Fruit fly (Drosophila melanogaster) whole organism, embryonic: ENCODE measurements around the gene Hsp22.

Experiments used
- Atf6 ChIP-seq: fragments of 200-800 bp; sonication (Bioruptor generic); IDR thresholded peaks from 2 replicates; pipeline ENCODE4 v1.3.6; 2022; ENCODE audit warnings: missing biosample characterization, missing genetic modification characterization
- CG10543 ChIP-seq: fragments of 200-800 bp; sonication (Bioruptor generic); optimal IDR thresholded peaks from 3 replicates; lab custom pipeline; 2017; ENCODE audit warnings: missing biosample characterization, mild to moderate bottlenecking, missing genetic modification characterization, moderate library complexity
- CG12769 ChIP-seq: fragments of 200-800 bp; sonication (Bioruptor generic); optimal IDR thresholded peaks from 2 replicates; lab custom pipeline; 2019; ENCODE audit warnings: missing biosample characterization, mild to moderate bottlenecking, missing genetic modification characterization, moderate library complexity
- CG13123 ChIP-seq: fragments of 200-800 bp; sonication (Bioruptor generic); optimal IDR thresholded peaks from 2 replicates; lab custom pipeline; 2016; ENCODE audit warnings: missing biosample characterization, missing genetic modification characterization
- CG15011 ChIP-seq: fragments of 200-800 bp; sonication (Bioruptor generic); optimal IDR thresholded peaks from 3 replicates; lab custom pipeline; 2018; ENCODE audit warnings: missing biosample characterization, mild to moderate bottlenecking, missing genetic modification characterization
- CG16779 ChIP-seq: fragments of 200-800 bp; sonication (Bioruptor generic); IDR thresholded peaks from 2 replicates; pipeline ENCODE4 v1.3.6; 2022; ENCODE audit warnings: missing biosample characterization, missing genetic modification characterization
- CG17912 ChIP-seq: fragments of 200-800 bp; sonication (Bioruptor generic); optimal IDR thresholded peaks from 2 replicates; lab custom pipeline; 2018; ENCODE audit warnings: missing biosample characterization, mild to moderate bottlenecking, missing genetic modification characterization
- CG1832 ChIP-seq: fragments of 200-800 bp; sonication (Bioruptor generic); optimal IDR thresholded peaks from 2 replicates; lab custom pipeline; 2017; ENCODE audit warnings: missing biosample characterization, mild to moderate bottlenecking, missing genetic modification characterization, inconsistent platforms
- CG2202 ChIP-seq: fragments of 200-800 bp; sonication (Bioruptor generic); optimal IDR thresholded peaks from 2 replicates; lab custom pipeline; 2018; ENCODE audit warnings: missing biosample characterization, mild to moderate bottlenecking, missing genetic modification characterization
- CG32532 ChIP-seq: fragments of 200-800 bp; sonication (Bioruptor generic); IDR thresholded peaks from 2 replicates; pipeline ENCODE4 v1.3.6; 2022; ENCODE audit warnings: missing biosample characterization, missing genetic modification characterization
- CG3281 ChIP-seq: fragments of 200-800 bp; sonication (Bioruptor generic); optimal IDR thresholded peaks from 3 replicates; lab custom pipeline; 2017; ENCODE audit warnings: missing biosample characterization, mild to moderate bottlenecking, missing genetic modification characterization
- CG34224 ChIP-seq: fragments of 200-800 bp; sonication (Bioruptor generic); IDR thresholded peaks from 3 replicates; pipeline ENCODE4 v1.3.6; 2022; ENCODE audit warnings: missing biosample characterization, missing genetic modification characterization; ENCODE audit not compliant: partially characterized antibody
- CG6175 ChIP-seq: fragments of 200-800 bp; sonication (Bioruptor generic); IDR thresholded peaks from 3 replicates; pipeline ENCODE4 v1.3.6; 2022; ENCODE audit warnings: missing biosample characterization, missing genetic modification characterization
- CG6683 ChIP-seq: fragments of 200-800 bp; sonication (Bioruptor generic); optimal IDR thresholded peaks from 2 replicates; lab custom pipeline; 2017; ENCODE audit warnings: missing biosample characterization, mild to moderate bottlenecking, missing genetic modification characterization, missing genetic modification reagents
- CG6854 ChIP-seq: fragments of 200-800 bp; sonication (Bioruptor generic); optimal IDR thresholded peaks from 3 replicates; lab custom pipeline; 2017; ENCODE audit warnings: missing biosample characterization, mild to moderate bottlenecking, missing genetic modification characterization
- CG8290 ChIP-seq, 3 experiments: fragments of 200-800 bp; sonication (Bioruptor generic); optimal IDR thresholded peaks; 2 replicates each; lab custom pipeline; 2016 to 2019; ENCODE audit warnings: missing biosample characterization in 3 of 3, missing genetic modification characterization in 3 of 3, mild to moderate bottlenecking in 2 of 3, moderate library complexity in 1 of 3
- CG9437 ChIP-seq: fragments of 200-800 bp; sonication (Bioruptor generic); optimal IDR thresholded peaks from 2 replicates; lab custom pipeline; 2018; ENCODE audit warnings: missing biosample characterization, mild to moderate bottlenecking, missing genetic modification characterization
- CG9932 ChIP-seq: fragments of 200-800 bp; sonication (Bioruptor generic); IDR thresholded peaks from 2 replicates; pipeline ENCODE4 v1.3.6; 2022; ENCODE audit warnings: missing biosample characterization, missing genetic modification characterization
- CoRest ChIP-seq: fragments of 200-800 bp; sonication (Bioruptor generic); optimal IDR thresholded peaks from 3 replicates; lab custom pipeline; 2018; ENCODE audit warnings: missing biosample characterization, mild to moderate bottlenecking, missing genetic modification characterization, moderate library complexity
- Ets97D ChIP-seq: fragments of 200-800 bp; sonication (Bioruptor generic); optimal IDR thresholded peaks from 3 replicates; lab custom pipeline; 2016; ENCODE audit warnings: missing biosample characterization, missing genetic modification characterization
- HLH4C ChIP-seq: fragments of 200-800 bp; sonication (Bioruptor generic); IDR thresholded peaks from 3 replicates; pipeline ENCODE4 v1.3.6; 2022; ENCODE audit warnings: missing biosample characterization, missing genetic modification characterization; ENCODE audit not compliant: partially characterized antibody
- Hr51 ChIP-seq, 2 experiments: fragments of 200-800 bp; sonication (Bioruptor generic); optimal IDR thresholded peaks; 2 replicates in 1 of 2; 3 replicates in 1 of 2; lab custom pipeline; 2016 to 2018; ENCODE audit warnings: missing biosample characterization in 2 of 2, missing genetic modification characterization in 2 of 2, mild to moderate bottlenecking in 1 of 2, moderate library complexity in 1 of 2
- NC2α ChIP-seq: fragments of 200-800 bp; sonication (Bioruptor generic); optimal IDR thresholded peaks from 2 replicates; lab custom pipeline; 2016; ENCODE audit warnings: missing biosample characterization, missing genetic modification characterization
- Neu2 ChIP-seq: fragments of 200-800 bp; sonication (Bioruptor generic); optimal IDR thresholded peaks from 3 replicates; lab custom pipeline; 2016; ENCODE audit warnings: missing biosample characterization, missing genetic modification characterization, borderline replicate concordance
- Ptx1 ChIP-seq: fragments of 200-800 bp; sonication (Bioruptor generic); IDR thresholded peaks from 2 replicates; pipeline ENCODE4 v1.3.6; 2022; ENCODE audit warnings: missing biosample characterization, missing genetic modification characterization
- Side ChIP-seq: fragments of 200-800 bp; sonication (Bioruptor generic); optimal IDR thresholded peaks from 2 replicates; lab custom pipeline; 2016; ENCODE audit warnings: missing biosample characterization, missing genetic modification characterization
- Stat92E ChIP-seq, 3 experiments: fragments of >200 bp in 2 of 3; fragments of 200-800 bp in 1 of 3; sonication (Bioruptor generic) in 1 of 3; optimal IDR thresholded peaks; 2 replicates each; lab custom pipeline; 2017 to 2019; ENCODE audit warnings: missing biosample characterization in 3 of 3, missing genetic modification characterization in 3 of 3, mild to moderate bottlenecking in 1 of 3, moderate library complexity in 1 of 3
- Trl ChIP-seq, 3 experiments: fragments of >200 bp in 2 of 3; fragments of 200-800 bp in 1 of 3; sonication (Bioruptor generic) in 1 of 3; optimal IDR thresholded peaks; 2 replicates in 1 of 3; 3 replicates in 2 of 3; lab custom pipeline; 2016 to 2017; ENCODE audit warnings: missing biosample characterization in 1 of 3, missing genetic modification characterization in 1 of 3
- bbx ChIP-seq: fragments of 200-800 bp; sonication (Bioruptor generic); IDR thresholded peaks from 2 replicates; pipeline ENCODE4 v1.3.6; 2022; ENCODE audit warnings: missing biosample characterization, missing genetic modification characterization; ENCODE audit not compliant: partially characterized antibody
- chinmo ChIP-seq: fragments of 200-800 bp; sonication (Bioruptor generic); IDR thresholded peaks from 4 replicates; pipeline ENCODE4 v1.3.6; 2022; ENCODE audit warnings: missing biosample characterization, missing genetic modification characterization; ENCODE audit not compliant: partially characterized antibody
- cwo ChIP-seq: fragments of 200-800 bp; sonication (Bioruptor generic); optimal IDR thresholded peaks from 3 replicates; lab custom pipeline; 2017; ENCODE audit warnings: missing biosample characterization, missing genetic modification characterization, mild to moderate bottlenecking, moderate library complexity, missing genetic modification reagents
- dysf ChIP-seq: fragments of 200-800 bp; sonication (Bioruptor generic); IDR thresholded peaks from 3 replicates; pipeline ENCODE4 v1.3.6; 2022; ENCODE audit warnings: missing biosample characterization, missing genetic modification characterization
- fru ChIP-seq: fragments of >200 bp; optimal IDR thresholded peaks from 2 replicates; lab custom pipeline; 2017
- gsb ChIP-seq: fragments of 200-800 bp; sonication (Bioruptor generic); IDR thresholded peaks from 2 replicates; pipeline ENCODE4 v1.3.6; 2022; ENCODE audit warnings: missing biosample characterization, missing genetic modification characterization
- kah ChIP-seq: fragments of 200-800 bp; sonication (Bioruptor generic); optimal IDR thresholded peaks from 2 replicates; lab custom pipeline; 2018; ENCODE audit warnings: missing biosample characterization, mild to moderate bottlenecking, missing genetic modification characterization
- klu ChIP-seq: fragments of 200-800 bp; sonication (Bioruptor generic); IDR thresholded peaks from 2 replicates; pipeline ENCODE4 v1.3.6; 2022; ENCODE audit warnings: missing biosample characterization, missing genetic modification characterization
- lilli ChIP-seq: fragments of 200-800 bp; sonication (Bioruptor generic); optimal IDR thresholded peaks from 3 replicates; lab custom pipeline; 2016; ENCODE audit warnings: missing biosample characterization, missing genetic modification characterization
- lmd ChIP-seq: fragments of 200-800 bp; sonication (Bioruptor generic); IDR thresholded peaks from 2 replicates; pipeline ENCODE4 v1.3.6; 2022; ENCODE audit warnings: missing biosample characterization, missing genetic modification characterization
- nau ChIP-seq: fragments of 200-800 bp; sonication (Bioruptor generic); optimal IDR thresholded peaks from 3 replicates; lab custom pipeline; 2017; ENCODE audit warnings: missing biosample characterization, mild to moderate bottlenecking, missing genetic modification characterization, missing genetic modification reagents
- nerfin-2 ChIP-seq: fragments of 200-800 bp; sonication (Bioruptor generic); IDR thresholded peaks from 2 replicates; pipeline ENCODE4 v1.3.6; 2022; ENCODE audit warnings: missing biosample characterization, missing genetic modification characterization; ENCODE audit not compliant: partially characterized antibody
- nom ChIP-seq: fragments of 200-800 bp; sonication (Bioruptor generic); optimal IDR thresholded peaks from 2 replicates; lab custom pipeline; 2017; ENCODE audit warnings: missing biosample characterization, missing genetic modification characterization, mild to moderate bottlenecking, moderate library complexity, missing genetic modification reagents
- pan ChIP-seq, 4 experiments: fragments of >200 bp in 3 of 4; fragments of 200-800 bp in 1 of 4; sonication (Bioruptor generic) in 1 of 4; optimal IDR thresholded peaks in 3 of 4; IDR thresholded peaks in 1 of 4; 2 replicates each; pipeline versions ENCODE4 v1.3.6 to Lab custom; 2017 to 2022; ENCODE audit warnings: missing biosample characterization in 2 of 4, missing genetic modification characterization in 2 of 4, mixed read lengths in 1 of 4
- pb ChIP-seq: fragments of 200-800 bp; sonication (Bioruptor generic); optimal IDR thresholded peaks from 3 replicates; lab custom pipeline; 2016; ENCODE audit warnings: missing biosample characterization, missing genetic modification characterization
- sd ChIP-seq: fragments of 200-800 bp; sonication (Bioruptor generic); optimal IDR thresholded peaks from 3 replicates; lab custom pipeline; 2018; ENCODE audit warnings: missing biosample characterization, mild to moderate bottlenecking, missing genetic modification characterization, moderate library complexity
- slbo ChIP-seq: fragments of 200-800 bp; sonication (Bioruptor generic); IDR thresholded peaks from 2 replicates; pipeline ENCODE4 v1.3.6; 2022; ENCODE audit warnings: missing biosample characterization, missing genetic modification characterization
- so ChIP-seq: fragments of 200-800 bp; sonication (Bioruptor generic); IDR thresholded peaks from 3 replicates; pipeline ENCODE4 v1.3.6; 2022; ENCODE audit warnings: missing biosample characterization, missing genetic modification characterization
- sr ChIP-seq: fragments of 200-800 bp; sonication (Bioruptor generic); IDR thresholded peaks from 3 replicates; pipeline ENCODE4 v1.3.6; 2022; ENCODE audit warnings: missing biosample characterization, missing genetic modification characterization
- usp ChIP-seq: fragments of >200 bp; optimal IDR thresholded peaks from 2 replicates; lab custom pipeline; 2017; ENCODE audit warnings: missing biosample characterization, missing genetic modification characterization

Hsp22 gene

dm6 chr3L:9335711-9336110 lies 37.0 kb upstream of the Hsp22 start:
- no peak for TF ChIP-seq lilli (GFP tag; lab: Kevin White, UChicago)
- no peak for TF ChIP-seq Ptx1 (GFP tag; lab: Robert Waterston, UW)
- peak; percentile 36 for TF ChIP-seq sd (tag; lab: Kevin White, UChicago)
- TF ChIP-seq CG6683 (GFP tag; lab: Kevin White, UChicago) = no peak
- TF ChIP-seq Trl (optimal IDR thresholded peaks at IDR 0.05; lab: Kevin White, UChicago) = peak; percentile 34 to 43
- no peak for TF ChIP-seq Trl (GFP tag; optimal IDR thresholded peaks at IDR 0.05; lab: Kevin White, UChicago)
- no peak for TF ChIP-seq CG13123 (GFP tag; lab: Kevin White, UChicago)
- TF ChIP-seq nau (GFP tag; lab: Kevin White, UChicago) = peak; percentile 29
- peak; percentile 47 for TF ChIP-seq CG9437 (GFP tag; lab: Kevin White, UChicago)
- no peak for TF ChIP-seq CoRest (tag; lab: Kevin White, UChicago)
- TF ChIP-seq Atf6 = peak; percentile 34; the same call in 1 of the 2 replicates
- no peak for TF ChIP-seq gsb
- peak; percentile 50 for TF ChIP-seq slbo
- peak; percentile 63 for TF ChIP-seq nom (GFP tag; lab: Kevin White, UChicago)
- no peak for TF ChIP-seq CG6854 (GFP tag; lab: Kevin White, UChicago)
- peak; percentile 33; the same call in 2 of the 3 replicates for TF ChIP-seq HLH4C (GFP tag; lab: Robert Waterston, UW)
- peak; percentile 24 for TF ChIP-seq CG10543 (GFP tag; lab: Kevin White, UChicago)
- TF ChIP-seq cwo (GFP tag; lab: Kevin White, UChicago) = peak; percentile 1
- peak; percentile 9 for TF ChIP-seq CG3281
- no peak for TF ChIP-seq lmd (GFP tag; lab: Robert Waterston, UW)
- TF ChIP-seq CG9932 (GFP tag; lab: Robert Waterston, UW) = peak; percentile 31; the same call in 1 of the 2 replicates
- TF ChIP-seq pb = no peak
- TF ChIP-seq bbx (GFP tag; lab: Robert Waterston, UW) = 0 out of 2 replicates have a peak, but pooled peaks have one; percentile 32
- TF ChIP-seq CG12769 (tag; lab: Kevin White, UChicago) = peak; percentile 68
- no peak for TF ChIP-seq pan (optimal IDR thresholded peaks at IDR 0.05; lab: Kevin White, UChicago)
- TF ChIP-seq pan (GFP tag; optimal IDR thresholded peaks at IDR 0.05 in 1 of 2, IDR thresholded peaks at IDR 0.05 in 1 of 2) = peak in 1 of 2 experiments; percentile 52
- no peak for TF ChIP-seq Side (GFP tag; lab: Kevin White, UChicago)
- no peak for TF ChIP-seq CG15011 (GFP tag; lab: Kevin White, UChicago)
- no peak for TF ChIP-seq nerfin-2 (GFP tag; lab: Robert Waterston, UW)
- TF ChIP-seq CG8290 (GFP tag; optimal IDR thresholded peaks at IDR 0.05; lab: Kevin White, UChicago) = no peak
- TF ChIP-seq CG8290 (tag; optimal IDR thresholded peaks at IDR 0.05; lab: Kevin White, UChicago) = peak in 1 of 2 experiments; percentile 23
- no peak for TF ChIP-seq CG17912 (GFP tag; lab: Kevin White, UChicago)
- no peak for TF ChIP-seq Ets97D (GFP tag; lab: Kevin White, UChicago)
- TF ChIP-seq kah (GFP tag; lab: Kevin White, UChicago) = no peak
- TF ChIP-seq dysf = no peak
- TF ChIP-seq CG16779 (GFP tag; lab: Robert Waterston, UW) = no peak
- TF ChIP-seq Neu2 (GFP tag; lab: Kevin White, UChicago) = no peak
- TF ChIP-seq Stat92E (GFP tag; optimal IDR thresholded peaks at IDR 0.05; lab: Kevin White, UChicago) = no peak
- peak; percentile 46; the same call in 1 of the 2 replicates for TF ChIP-seq klu (GFP tag; lab: Robert Waterston, UW)
- no peak for TF ChIP-seq fru (lab: Kevin White, UChicago)
- peak; percentile 88 for TF ChIP-seq chinmo
- no peak for TF ChIP-seq usp (GFP tag; lab: Kevin White, UChicago)
- TF ChIP-seq NC2α = no peak
- TF ChIP-seq CG34224 (GFP tag; lab: Robert Waterston, UW) = peak; percentile 12; the same call in 1 of the 3 replicates
- TF ChIP-seq CG2202 (tag; lab: Kevin White, UChicago) = no peak
- TF ChIP-seq CG6175 (GFP tag; lab: Robert Waterston, UW) = peak; percentile 64; the same call in 1 of the 3 replicates
- TF ChIP-seq Hr51 (GFP tag; optimal IDR thresholded peaks at IDR 0.05; lab: Kevin White, UChicago) = no peak
- peak; percentile 62; the same call in 2 of the 3 replicates for TF ChIP-seq sr (GFP tag; lab: Robert Waterston, UW)
- no peak for TF ChIP-seq so (GFP tag; lab: Robert Waterston, UW)
- TF ChIP-seq CG32532 (GFP tag; lab: Robert Waterston, UW) = no peak
- TF ChIP-seq CG1832 (GFP tag; lab: Kevin White, UChicago) = peak; percentile 40
